Fruit fly (Drosophila melanogaster) S2 (cell line): ENCODE results near the gene Papst2.

Source experiments
- CG8478 ChIP-seq: fragments of >200 bp; optimal IDR thresholded peaks from 2 replicates; lab custom pipeline; 2018
- CTCF ChIP-seq, 2 experiments: fragments of >200 bp; optimal IDR thresholded peaks; 2 replicates each; lab custom pipeline; 2018

Gene Papst2

DNA sequence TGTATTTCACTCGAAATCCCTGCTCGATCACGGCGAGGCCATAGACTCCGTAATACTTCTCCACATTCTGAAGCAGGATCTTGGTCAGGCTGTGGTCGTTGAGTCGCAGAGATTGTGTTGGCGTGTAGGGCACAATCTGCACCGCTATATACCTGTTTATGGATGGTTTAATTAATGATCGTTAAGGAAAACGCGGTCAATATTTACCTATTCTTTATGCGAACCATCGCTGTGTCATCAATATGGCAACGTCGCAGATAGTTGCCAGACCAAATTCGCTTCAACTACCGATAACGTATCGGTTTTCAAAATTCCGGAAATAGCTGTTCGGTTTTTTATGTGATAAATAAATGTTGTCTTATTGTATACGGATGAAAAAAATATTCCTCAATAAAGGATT lies 2.2 kb downstream of the Papst2 start, which contains the start of gene Pop5:
Gene Pop5 (minus strand): TSS at position 240 of the 400 bp plus-strand sequence.
- no peak for TF ChIP-seq CG8478 (lab: Kevin White, UChicago)
- no peak for TF ChIP-seq CTCF (optimal IDR thresholded peaks at IDR 0.05; lab: Kevin White, UChicago)

- TF ChIP-seq CG8478 (lab: Kevin White, UChicago) = no peak
- no peak for TF ChIP-seq CTCF (optimal IDR thresholded peaks at IDR 0.05; lab: Kevin White, UChicago)
Measured at dm6 chr3L:17045431-17046238, 3.0 kb downstream of the Papst2 start, which contains the start of gene TpnC73F. Gene TpnC73F, plus strand, starts transcription at chr3L:17046063.

- TF ChIP-seq CTCF (optimal IDR thresholded peaks at IDR 0.05; lab: Kevin White, UChicago) = no peak
- TF ChIP-seq CG8478 (lab: Kevin White, UChicago) = no peak
Measured at dm6 chr3L:17047811-17048239, 5.2 kb downstream of the Papst2 start.

dm6 chr3L:17049314-17049713 lies 6.7 kb downstream of the Papst2 start, which contains the start of gene rogdi:
Gene rogdi, plus strand, starts transcription at chr3L:17049512.
- TF ChIP-seq CG8478 (lab: Kevin White, UChicago) = no peak
- no peak for TF ChIP-seq CTCF (optimal IDR thresholded peaks at IDR 0.05; lab: Kevin White, UChicago)

DNA sequence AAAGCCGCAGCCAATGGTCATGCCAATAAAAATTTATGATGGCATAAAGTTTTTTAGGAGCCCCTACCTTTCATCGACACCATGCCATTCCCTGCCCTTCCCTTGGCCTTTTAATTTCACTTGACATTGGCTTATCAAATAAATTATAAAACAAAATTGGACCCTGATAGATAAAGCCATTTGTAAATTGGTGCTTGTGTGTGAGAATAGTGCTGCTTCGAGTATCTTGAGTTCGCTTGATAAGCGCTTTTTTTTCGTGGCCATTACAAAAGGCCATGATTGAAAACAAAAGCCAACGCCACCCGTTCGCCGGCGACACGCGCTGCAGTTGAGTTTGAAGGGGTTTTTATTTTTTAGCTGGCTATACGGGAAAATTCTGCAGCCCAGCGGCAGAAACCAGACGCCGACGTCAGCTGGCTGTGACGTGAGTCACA lies 7.3 kb downstream of the Papst2 start:
- no peak for TF ChIP-seq CG8478 (lab: Kevin White, UChicago)
- no peak for TF ChIP-seq CTCF (optimal IDR thresholded peaks at IDR 0.05; lab: Kevin White, UChicago)

DNA sequence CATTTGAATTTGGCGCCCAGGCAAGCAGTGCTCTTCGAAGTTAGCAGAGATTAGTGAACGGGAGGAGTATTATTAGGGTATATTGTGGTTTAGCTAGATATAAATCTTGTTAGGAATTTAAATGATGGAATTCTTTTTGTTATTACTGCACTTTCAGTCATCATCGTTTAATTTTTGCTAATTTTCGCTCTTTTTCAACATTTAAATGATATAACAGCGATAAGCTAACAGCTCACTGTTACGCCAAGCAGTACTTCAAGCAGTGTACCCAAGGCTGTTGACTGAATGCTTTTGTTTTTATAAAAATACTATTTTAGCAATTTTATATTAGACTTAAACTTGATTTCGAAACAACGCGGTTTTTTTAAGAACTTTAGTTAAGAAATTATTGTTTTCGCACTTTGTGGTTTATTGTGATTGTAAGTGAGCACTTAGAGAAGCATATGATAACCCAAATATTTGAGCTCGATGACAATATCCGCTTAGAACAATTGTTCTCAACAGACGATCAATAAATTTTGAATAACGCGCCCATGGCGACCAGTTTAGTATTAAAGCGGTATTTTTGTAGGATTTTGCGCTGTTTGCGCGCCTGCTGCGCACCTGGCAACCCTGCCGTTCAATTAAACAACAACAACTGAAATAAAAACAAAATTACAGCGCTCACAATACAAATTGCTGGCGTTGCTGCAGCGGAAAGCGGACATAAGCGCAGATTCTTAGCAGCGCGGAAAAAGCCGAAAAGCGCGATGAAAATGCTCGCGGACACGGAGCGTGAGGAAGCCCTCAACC lies 8.3 kb downstream of the Papst2 start:
- TF ChIP-seq CTCF (optimal IDR thresholded peaks at IDR 0.05; lab: Kevin White, UChicago) = no peak
- TF ChIP-seq CG8478 (lab: Kevin White, UChicago) = no peak

DNA sequence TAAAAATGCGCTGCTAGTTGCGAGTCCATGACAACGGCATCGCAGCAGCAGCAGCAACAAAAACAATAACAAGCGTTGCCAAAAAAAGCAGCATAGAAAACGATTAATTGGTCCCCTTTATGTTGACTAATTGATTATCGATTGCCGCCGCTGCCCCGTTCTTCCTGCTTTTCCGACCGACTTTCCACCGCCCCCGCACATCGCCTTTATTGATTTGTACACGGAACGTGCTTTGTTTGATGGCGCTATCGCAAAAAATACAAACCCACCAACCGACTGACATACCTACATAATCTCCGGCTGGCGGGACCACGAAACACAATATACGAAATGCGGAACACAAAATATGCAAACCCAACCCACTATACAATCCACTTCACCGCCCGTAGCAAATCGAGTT lies 8.9 kb downstream of the Papst2 start:
- TF ChIP-seq CTCF (optimal IDR thresholded peaks at IDR 0.05; lab: Kevin White, UChicago) (no peak), CG8478 (lab: Kevin White, UChicago) (no peak)

- TF ChIP-seq CG8478 (lab: Kevin White, UChicago) (no peak), CTCF (optimal IDR thresholded peaks at IDR 0.05; lab: Kevin White, UChicago) (no peak)
Measured at dm6 chr3L:17052388-17052905, 9.8 kb downstream of the Papst2 start.

DNA sequence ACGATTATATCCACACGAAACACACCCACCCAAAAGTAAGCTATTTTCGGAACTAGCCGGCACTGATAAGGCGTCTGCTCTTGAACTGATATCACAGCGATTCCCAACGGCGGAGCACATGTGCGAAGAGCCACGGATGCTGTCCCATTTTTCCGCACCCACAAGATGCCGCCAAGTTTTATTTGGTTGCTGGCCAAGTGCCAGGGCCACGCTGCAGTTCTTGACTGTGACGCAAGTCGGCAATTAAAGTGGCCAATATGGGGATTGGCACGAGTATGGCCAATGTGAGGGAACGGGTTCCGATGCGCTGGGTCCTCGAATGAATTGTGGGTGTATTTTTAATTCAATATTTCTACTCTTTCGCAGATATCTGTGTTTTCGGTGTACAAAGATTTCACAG lies 11.3 kb downstream of the Papst2 start:
- TF ChIP-seq CG8478 (lab: Kevin White, UChicago) = no peak

DNA sequence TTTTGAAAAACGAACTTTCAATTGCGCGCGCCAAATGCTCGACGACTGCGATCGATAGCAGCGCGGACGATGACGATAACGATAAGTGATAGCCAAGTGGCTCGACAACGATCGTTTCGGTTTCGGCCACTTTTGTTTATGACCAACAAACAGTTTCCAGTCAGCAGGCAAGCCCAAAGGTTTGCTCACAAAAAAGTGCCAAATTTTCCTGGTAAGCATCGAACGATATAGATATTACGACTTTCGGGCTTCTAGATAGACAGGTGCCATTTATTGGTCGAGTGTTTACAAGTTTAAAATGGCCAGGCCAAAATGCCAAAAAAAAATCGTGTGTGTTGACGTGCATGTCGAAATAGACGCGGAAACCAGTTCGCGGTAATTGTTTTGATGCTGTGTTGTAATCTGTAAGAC lies 12.9 kb downstream of the Papst2 start, which contains the start of gene CG7724:
Gene CG7724 (plus strand): TSS at position 147 of the 411 bp plus-strand sequence.
- TF ChIP-seq CG8478 (lab: Kevin White, UChicago) (no peak), CTCF (optimal IDR thresholded peaks at IDR 0.05; lab: Kevin White, UChicago) (no peak)

DNA sequence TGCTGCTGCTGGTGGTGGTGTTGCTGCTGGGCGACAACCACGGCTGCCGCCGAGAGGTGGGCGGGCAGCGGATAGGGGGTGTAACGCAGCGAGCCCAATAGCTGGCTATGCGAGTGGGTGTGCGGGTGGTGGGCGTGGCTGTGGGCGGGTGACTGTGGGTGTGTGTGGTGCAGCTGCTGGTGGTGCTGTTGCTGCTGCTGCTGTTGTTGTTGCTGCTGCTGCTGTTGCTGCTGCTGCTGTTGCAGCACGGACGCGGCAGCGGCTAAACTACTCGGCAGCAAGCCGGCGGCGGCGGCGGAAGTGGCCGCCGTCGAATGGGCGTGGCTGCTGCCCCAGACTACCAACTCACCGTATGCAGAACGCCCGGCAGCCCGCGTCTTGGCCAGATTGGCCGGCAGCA lies 34.7 kb downstream of the Papst2 start:
- TF ChIP-seq CG8478 (lab: Kevin White, UChicago) = no peak
- no peak for TF ChIP-seq CTCF (optimal IDR thresholded peaks at IDR 0.05; lab: Kevin White, UChicago)
